Fruit fly (Drosophila melanogaster) whole organism, embryonic: Measurements from ENCODE around the gene CG15144.
A peak's percentile ranks its signal among the peaks of the same experiment; 100 is the strongest.

Source experiments
- Asciz ChIP-seq: fragments of 200-800 bp; sonication (Bioruptor generic); optimal IDR thresholded peaks from 2 replicates; lab custom pipeline; 2017; ENCODE audit warnings: missing biosample characterization, mild to moderate bottlenecking, missing genetic modification characterization, missing genetic modification reagents
- Awh ChIP-seq: fragments of 200-800 bp; sonication (Bioruptor generic); IDR thresholded peaks from 2 replicates; pipeline ENCODE4, ENCODE4 v1.3.6; 2022; ENCODE audit warnings: missing biosample characterization, missing genetic modification characterization
- Bgb ChIP-seq: fragments of 200-800 bp; sonication (Bioruptor generic); IDR thresholded peaks from 2 replicates; pipeline ENCODE4 v1.3.6; 2022; ENCODE audit warnings: missing biosample characterization, missing genetic modification characterization; ENCODE audit not compliant: partially characterized antibody
- CG10431 ChIP-seq: fragments of 200-800 bp; sonication (Bioruptor generic); optimal IDR thresholded peaks from 3 replicates; lab custom pipeline; 2018; ENCODE audit warnings: missing biosample characterization, mild to moderate bottlenecking, missing genetic modification characterization
- CG14710 ChIP-seq: fragments of 200-800 bp; sonication (Bioruptor generic); optimal IDR thresholded peaks from 3 replicates; lab custom pipeline; 2019; ENCODE audit warnings: missing biosample characterization, mild to moderate bottlenecking, missing genetic modification characterization, moderate library complexity
- CG15479 ChIP-seq: fragments of 200-800 bp; sonication (Bioruptor generic); optimal IDR thresholded peaks from 3 replicates; lab custom pipeline; 2019; ENCODE audit warnings: missing biosample characterization, mild to moderate bottlenecking, missing genetic modification characterization, moderate library complexity
- CG1603 ChIP-seq: fragments of 200-800 bp; sonication (Bioruptor generic); optimal IDR thresholded peaks from 2 replicates; lab custom pipeline; 2019; ENCODE audit warnings: missing biosample characterization, mild to moderate bottlenecking, missing genetic modification characterization, moderate library complexity
- CG18262 ChIP-seq: fragments of 200-800 bp; optimal IDR thresholded peaks from 3 replicates; lab custom pipeline; 2019; ENCODE audit warnings: missing biosample characterization, mild to moderate bottlenecking, missing genetic modification characterization, moderate library complexity
- CG31441 ChIP-seq: fragments of 200-800 bp; sonication (Bioruptor generic); IDR thresholded peaks from 2 replicates; pipeline ENCODE4 v1.3.6; 2022; ENCODE audit warnings: missing biosample characterization, missing genetic modification characterization
- CG42726 ChIP-seq: fragments of 200-800 bp; sonication (Bioruptor generic); IDR thresholded peaks from 2 replicates; pipeline ENCODE4 v1.3.6; 2022; ENCODE audit warnings: missing biosample characterization, missing genetic modification characterization; ENCODE audit not compliant: partially characterized antibody
- CG43689 ChIP-seq: fragments of 200-800 bp; sonication (Bioruptor generic); IDR thresholded peaks from 2 replicates; pipeline ENCODE4 v1.3.6; 2022; ENCODE audit warnings: missing biosample characterization, missing genetic modification characterization
- CG7271 ChIP-seq: fragments of 200-800 bp; sonication (Bioruptor generic); optimal IDR thresholded peaks from 2 replicates; lab custom pipeline; 2018; ENCODE audit warnings: missing biosample characterization, mild to moderate bottlenecking, missing genetic modification characterization, moderate library complexity
- CG9437 ChIP-seq: fragments of 200-800 bp; sonication (Bioruptor generic); optimal IDR thresholded peaks from 2 replicates; lab custom pipeline; 2018; ENCODE audit warnings: missing biosample characterization, mild to moderate bottlenecking, missing genetic modification characterization
- CG9727 ChIP-seq: fragments of 200-800 bp; sonication (Bioruptor generic); optimal IDR thresholded peaks from 3 replicates; lab custom pipeline; 2017; ENCODE audit warnings: missing biosample characterization, mild to moderate bottlenecking, missing genetic modification characterization
- CG9797 ChIP-seq: fragments of 200-800 bp; sonication (Bioruptor generic); optimal IDR thresholded peaks from 3 replicates; lab custom pipeline; 2018; ENCODE audit warnings: missing biosample characterization, mild to moderate bottlenecking, missing genetic modification characterization
- CrebB ChIP-seq: fragments of 200-800 bp; sonication (Bioruptor generic); optimal IDR thresholded peaks from 3 replicates; lab custom pipeline; 2018; ENCODE audit warnings: missing biosample characterization, mild to moderate bottlenecking, missing genetic modification characterization
- D19B ChIP-seq: fragments of 200-800 bp; sonication (Bioruptor generic); optimal IDR thresholded peaks from 2 replicates; lab custom pipeline; 2017; ENCODE audit warnings: missing biosample characterization, mild to moderate bottlenecking, missing genetic modification characterization
- E2f2 ChIP-seq: fragments of 200-800 bp; sonication (Bioruptor generic); IDR thresholded peaks from 2 replicates; pipeline ENCODE4 v1.3.6; 2022; ENCODE audit warnings: missing biosample characterization, missing genetic modification characterization
- Ets97D ChIP-seq: fragments of 200-800 bp; sonication (Bioruptor generic); optimal IDR thresholded peaks from 3 replicates; lab custom pipeline; 2016; ENCODE audit warnings: missing biosample characterization, missing genetic modification characterization
- HmgD ChIP-seq: fragments of 200-800 bp; sonication (Bioruptor generic); optimal IDR thresholded peaks from 3 replicates; lab custom pipeline; 2016; ENCODE audit warnings: missing biosample characterization, missing genetic modification characterization
- Hr39 ChIP-seq: fragments of >200 bp; optimal IDR thresholded peaks from 2 replicates; lab custom pipeline; 2017
- Hr78 ChIP-seq, 2 experiments: fragments of 200-800 bp in 1 of 2; fragments of >200 bp in 1 of 2; sonication (Bioruptor generic) in 1 of 2; optimal IDR thresholded peaks; 2 replicates each; lab custom pipeline; 2017 to 2019; ENCODE audit warnings: missing biosample characterization in 2 of 2, missing genetic modification characterization in 2 of 2, mild to moderate bottlenecking in 1 of 2, moderate library complexity in 1 of 2
- MBD-R2 ChIP-seq: fragments of 200-800 bp; sonication (Bioruptor generic); IDR thresholded peaks from 2 replicates; pipeline ENCODE4 v1.3.6; 2022; ENCODE audit warnings: missing biosample characterization, missing genetic modification characterization
- Med ChIP-seq: fragments of 200-800 bp; sonication (Bioruptor generic); peaks from one replicate; lab custom pipeline; 2016; ENCODE audit warnings: missing biosample characterization, missing genetic modification characterization, mild to moderate bottlenecking, inconsistent platforms, moderate library complexity
- Myb ChIP-seq: fragments of 200-800 bp; sonication (Bioruptor generic); optimal IDR thresholded peaks from 2 replicates; lab custom pipeline; 2016; ENCODE audit warnings: missing biosample characterization, missing genetic modification characterization
- NC2β ChIP-seq: fragments of 200-800 bp; sonication (Bioruptor generic); optimal IDR thresholded peaks from 2 replicates; lab custom pipeline; 2016; ENCODE audit warnings: missing biosample characterization, missing genetic modification characterization
- Vsx1 ChIP-seq: fragments of 200-800 bp; sonication (Bioruptor generic); optimal IDR thresholded peaks from 2 replicates; lab custom pipeline; 2017; ENCODE audit warnings: missing biosample characterization, mild to moderate bottlenecking, missing genetic modification characterization, missing genetic modification reagents
- cg ChIP-seq: fragments of 200-800 bp; sonication (Bioruptor generic); optimal IDR thresholded peaks from 3 replicates; lab custom pipeline; 2019; ENCODE audit warnings: missing biosample characterization, mild to moderate bottlenecking, missing genetic modification characterization, moderate library complexity
- ems ChIP-seq: fragments of 200-800 bp; sonication (Bioruptor generic); optimal IDR thresholded peaks from 3 replicates; lab custom pipeline; 2016; ENCODE audit warnings: missing biosample characterization, missing genetic modification characterization
- fu2 ChIP-seq: fragments of 200-800 bp; sonication (Bioruptor generic); optimal IDR thresholded peaks from 2 replicates; lab custom pipeline; 2016; ENCODE audit warnings: missing biosample characterization, missing genetic modification characterization
- her ChIP-seq: fragments of 200-800 bp; sonication (Bioruptor generic); optimal IDR thresholded peaks from 2 replicates; lab custom pipeline; 2016; ENCODE audit warnings: missing biosample characterization, missing genetic modification characterization
- hkb ChIP-seq, 2 experiments: fragments of 200-800 bp in 1 of 2; fragments of >200 bp in 1 of 2; sonication (Bioruptor generic) in 1 of 2; IDR thresholded peaks in 1 of 2; optimal IDR thresholded peaks in 1 of 2; 2 replicates each; pipeline versions ENCODE4 v1.3.6 to Lab custom; 2017 to 2022; ENCODE audit warnings: missing biosample characterization in 1 of 2, missing genetic modification characterization in 1 of 2
- ind ChIP-seq: fragments of 200-800 bp; sonication (Bioruptor generic); optimal IDR thresholded peaks from 3 replicates; lab custom pipeline; 2016; ENCODE audit warnings: missing biosample characterization, missing genetic modification characterization
- inv ChIP-seq: fragments of 200-800 bp; sonication (Bioruptor generic); IDR thresholded peaks from 2 replicates; pipeline ENCODE4 v1.3.6; 2022; ENCODE audit warnings: missing biosample characterization, missing genetic modification characterization; ENCODE audit not compliant: partially characterized antibody
- mirr ChIP-seq: fragments of 200-800 bp; sonication (Bioruptor generic); optimal IDR thresholded peaks from 3 replicates; lab custom pipeline; 2018; ENCODE audit warnings: missing biosample characterization, mild to moderate bottlenecking, missing genetic modification characterization
- nerfin-2 ChIP-seq: fragments of 200-800 bp; sonication (Bioruptor generic); IDR thresholded peaks from 2 replicates; pipeline ENCODE4 v1.3.6; 2022; ENCODE audit warnings: missing biosample characterization, missing genetic modification characterization; ENCODE audit not compliant: partially characterized antibody
- phol ChIP-seq: fragments of 200-800 bp; sonication (Bioruptor generic); optimal IDR thresholded peaks from 3 replicates; lab custom pipeline; 2018; ENCODE audit warnings: missing biosample characterization, mild to moderate bottlenecking, missing genetic modification characterization, moderate library complexity
- prd ChIP-seq, 3 experiments: fragments of >200 bp in 2 of 3; fragments of 200-800 bp in 1 of 3; sonication (Bioruptor generic) in 1 of 3; optimal IDR thresholded peaks in 2 of 3; IDR thresholded peaks in 1 of 3; 2 replicates in 2 of 3; 3 replicates in 1 of 3; pipeline versions ENCODE4 v1.3.6 to Lab custom; 2017 to 2022; ENCODE audit warnings: missing biosample characterization in 1 of 3, missing genetic modification characterization in 1 of 3
- pum ChIP-seq: fragments of 200-800 bp; sonication (Bioruptor generic); optimal IDR thresholded peaks from 2 replicates; lab custom pipeline; 2016; ENCODE audit warnings: missing biosample characterization, missing genetic modification characterization
- row ChIP-seq: fragments of 200-800 bp; sonication (Bioruptor generic); IDR thresholded peaks from 3 replicates; pipeline ENCODE4 v1.3.6; 2022; ENCODE audit warnings: missing biosample characterization, missing genetic modification characterization
- sens ChIP-seq: fragments of 200-800 bp; sonication (Bioruptor generic); peaks from one replicate; lab custom pipeline; 2016; ENCODE audit warnings: missing biosample characterization, missing genetic modification characterization
- so ChIP-seq: fragments of 200-800 bp; sonication (Bioruptor generic); IDR thresholded peaks from 3 replicates; pipeline ENCODE4 v1.3.6; 2022; ENCODE audit warnings: missing biosample characterization, missing genetic modification characterization
- sob ChIP-seq: fragments of 200-800 bp; sonication (Bioruptor generic); IDR thresholded peaks from 2 replicates; pipeline ENCODE4 v1.3.6; 2022; ENCODE audit warnings: missing biosample characterization, missing genetic modification characterization
- sqz ChIP-seq: fragments of 200-800 bp; sonication (Bioruptor generic); optimal IDR thresholded peaks from 3 replicates; lab custom pipeline; 2018; ENCODE audit warnings: missing biosample characterization, mild to moderate bottlenecking, missing genetic modification characterization
- z ChIP-seq: fragments of 200-800 bp; sonication (Bioruptor generic); IDR thresholded peaks from 3 replicates; pipeline ENCODE4 v1.3.6; 2022; ENCODE audit warnings: missing biosample characterization, missing genetic modification characterization
- zen ChIP-seq: fragments of 200-800 bp; sonication (Bioruptor generic); optimal IDR thresholded peaks from 3 replicates; lab custom pipeline; 2018; ENCODE audit warnings: missing biosample characterization, mild to moderate bottlenecking, missing genetic modification characterization, moderate library complexity
- zf30C ChIP-seq: fragments of 200-800 bp; sonication (Bioruptor generic); optimal IDR thresholded peaks from 3 replicates; lab custom pipeline; 2018; ENCODE audit warnings: missing biosample characterization, mild to moderate bottlenecking, missing genetic modification characterization

CG15144 gene

DNA sequence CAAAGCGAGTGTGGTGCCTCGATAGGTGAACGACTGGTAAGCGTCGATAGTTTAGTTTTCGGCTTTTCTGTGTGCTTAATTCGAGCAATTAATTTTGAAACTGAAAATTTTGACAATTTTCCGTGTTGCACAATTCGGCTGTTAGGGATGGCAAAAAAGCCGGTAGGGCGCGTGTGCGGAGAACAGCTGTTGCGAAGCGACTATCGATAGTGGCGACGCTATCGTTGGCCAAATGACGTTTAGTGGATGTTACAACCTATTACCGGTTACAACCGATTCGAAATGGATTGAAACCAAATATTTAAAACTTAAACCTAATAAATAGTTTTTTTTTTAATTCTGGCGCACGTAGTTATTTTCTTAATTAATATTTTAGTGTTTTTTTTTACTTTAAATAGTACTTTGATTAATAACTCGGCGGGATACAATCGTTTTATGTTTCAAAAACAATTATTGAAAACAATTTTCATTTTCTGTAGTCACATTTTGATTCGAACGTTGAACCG lies 27.9 kb downstream of the CG15144 start, which contains the start of the genes mEFTs and Dhc36C (continued):
- TF ChIP-seq so (GFP tag; lab: Robert Waterston, UW) (no peak), CG15479 (GFP tag; lab: Kevin White, UChicago) (peak; percentile 77), fu2 (GFP tag; lab: Kevin White, UChicago) (no peak), Ets97D (GFP tag; lab: Kevin White, UChicago) (peak; percentile 66), inv (GFP tag; lab: Robert Waterston, UW) (peak; percentile 81), CG9437 (GFP tag; lab: Kevin White, UChicago) (peak; percentile 13), CG31441 (no peak), MBD-R2 (peak; percentile 91), phol (tag; lab: Kevin White, UChicago) (peak; percentile 56), Vsx1 (GFP tag; lab: Kevin White, UChicago) (no peak), HmgD (GFP tag; lab: Kevin White, UChicago) (peak; percentile 15), pum (no peak), hkb (optimal IDR thresholded peaks at IDR 0.05; lab: Kevin White, UChicago) (no peak), hkb (GFP tag; IDR thresholded peaks at IDR 0.05; lab: Robert Waterston, UW) (peak; percentile 21; the same call in 1 of the 2 replicates), zf30C (GFP tag; lab: Kevin White, UChicago) (no peak), ems (no peak), Bgb (GFP tag; lab: Robert Waterston, UW) (peak; percentile 92), ind (GFP tag; lab: Kevin White, UChicago) (no peak), Asciz (GFP tag; lab: Kevin White, UChicago) (no peak), NC2β (GFP tag; lab: Kevin White, UChicago) (no peak), Myb (GFP tag; lab: Kevin White, UChicago) (peak; percentile 66), CG42726 (GFP tag; lab: Robert Waterston, UW) (peak; percentile 92), CrebB (tag; lab: Kevin White, UChicago) (no peak), mirr (no peak), sob (GFP tag; lab: Robert Waterston, UW) (peak; percentile 27; the same call in 1 of the 2 replicates), CG9797 (GFP tag; lab: Kevin White, UChicago) (peak; percentile 36), z (GFP tag; lab: Robert Waterston, UW) (no peak)
- TF ChIP-seq, all 482 proteins: peak for 85

- TF ChIP-seq E2f2 (no peak), sens (GFP tag; lab: Kevin White, UChicago) (peak; percentile 2)
These were observed 30.2 kb downstream of the CG15144 start, which contains the start of gene CG15142 for dm6 chr2L:17498721-17499120. Gene CG15142 (minus strand): TSS chr2L:17498821.

dm6 chr2L:17497108-17497507 lies 31.8 kb downstream of the CG15144 start, which contains the start of gene qua:
Gene qua (minus strand): TSS chr2L:17497208.
- TF ChIP-seq Hr78 (GFP tag; optimal IDR thresholded peaks at IDR 0.05; lab: Kevin White, UChicago) (peak in 1 of 2 experiments; percentile 74), row (0 out of 3 replicates have a peak, but pooled peaks have one; percentile 20), Hr39 (no peak), CG1603 (tag; lab: Kevin White, UChicago) (peak; percentile 5), Med (GFP tag; lab: Kevin White, UChicago) (peak; percentile 16), cg (GFP tag; lab: Kevin White, UChicago) (peak; percentile 43), her (GFP tag; lab: Kevin White, UChicago) (no peak), CG14710 (tag; lab: Kevin White, UChicago) (peak; percentile 3), CG18262 (tag; lab: Kevin White, UChicago) (peak; percentile 30), D19B (peak; percentile 33), Awh (no peak), CG43689 (GFP tag; lab: Robert Waterston, UW) (no peak), prd (optimal IDR thresholded peaks at IDR 0.05; lab: Kevin White, UChicago) (no peak), prd (GFP tag; IDR thresholded peaks at IDR 0.05; lab: Robert Waterston, UW) (peak; percentile 4; the same call in 1 of the 3 replicates), CG7271 (tag; lab: Kevin White, UChicago) (no peak), zen (tag; lab: Kevin White, UChicago) (peak; percentile 10), sqz (GFP tag; lab: Kevin White, UChicago) (no peak), nerfin-2 (GFP tag; lab: Robert Waterston, UW) (no peak), CG9727 (GFP tag; lab: Kevin White, UChicago) (no peak), CG10431 (GFP tag; lab: Kevin White, UChicago) (peak; percentile 31)
- TF ChIP-seq, all 482 proteins: peak for 11
